Worm (Caenorhabditis elegans) whole organism, L3 larva: ENCODE data around the gene Y50E8A.12.

Experiments
- R02D3.7 ChIP-seq: fragments of 150-350 bp; optimal IDR thresholded peaks from 2 replicates; lab custom pipeline; 2014; ENCODE audit warnings: missing biosample characterization, missing genetic modification characterization
- ZK546.5 ChIP-seq: sonication (generic microtip); optimal IDR thresholded peaks from 2 replicates; lab custom pipeline; 2017; ENCODE audit warnings: missing biosample characterization, missing genetic modification characterization
- aly-2 ChIP-seq: fragments of 150-350 bp; optimal IDR thresholded peaks from 2 replicates; lab custom pipeline; 2014; ENCODE audit warnings: missing biosample characterization, missing genetic modification characterization
- ama-1 ChIP-seq: fragments of 150-350 bp; optimal IDR thresholded peaks from 2 replicates; lab custom pipeline; 2018
- ceh-16 ChIP-seq: sonication (generic microtip); optimal IDR thresholded peaks from 2 replicates; lab custom pipeline; 2017; ENCODE audit warnings: missing biosample characterization, missing genetic modification characterization
- ceh-28 ChIP-seq: fragments of 150-350 bp; optimal IDR thresholded peaks from 2 replicates; lab custom pipeline; 2014; ENCODE audit warnings: missing biosample characterization, missing genetic modification reagents, missing genetic modification characterization
- ceh-82 ChIP-seq: fragments of 150-350 bp; optimal IDR thresholded peaks from 2 replicates; lab custom pipeline; 2014; ENCODE audit warnings: missing biosample characterization, missing genetic modification characterization
- ceh-9 ChIP-seq: sonication (generic microtip); optimal IDR thresholded peaks from 2 replicates; lab custom pipeline; 2018; ENCODE audit warnings: missing biosample characterization, missing genetic modification characterization
- daf-12 ChIP-seq: fragments of 150-350 bp; optimal IDR thresholded peaks from 2 replicates; lab custom pipeline; 2014; ENCODE audit warnings: missing biosample characterization, missing genetic modification reagents, missing genetic modification characterization
- egl-27 ChIP-seq: sonication (generic microtip); optimal IDR thresholded peaks from 4 replicates; lab custom pipeline; 2017; ENCODE audit warnings: missing biosample characterization, missing genetic modification reagents, missing genetic modification characterization
- egl-5 ChIP-seq: fragments of 150-350 bp; optimal IDR thresholded peaks from 2 replicates; lab custom pipeline; 2017; ENCODE audit warnings: missing biosample characterization, missing genetic modification reagents, missing genetic modification characterization, inconsistent platforms
- elt-1 ChIP-seq: fragments of 150-350 bp; optimal IDR thresholded peaks from 2 replicates; lab custom pipeline; 2014; ENCODE audit warnings: missing biosample characterization, missing genetic modification characterization
- elt-2 ChIP-seq: sonication (generic microtip); optimal IDR thresholded peaks from 2 replicates; lab custom pipeline; 2016; ENCODE audit warnings: missing genetic modification reagents, mild to moderate bottlenecking, missing genetic modification characterization, missing compliant biosample characterization
- elt-3 ChIP-seq, 3 experiments: fragments of 150-350 bp in 1 of 3; sonication (generic microtip) in 2 of 3; optimal IDR thresholded peaks; 2 replicates in 2 of 3; 4 replicates in 1 of 3; lab custom pipeline; 2014 to 2017; ENCODE audit warnings: missing biosample characterization in 3 of 3, missing genetic modification characterization in 3 of 3
- eor-1 ChIP-seq, 2 experiments: fragments of 150-350 bp; optimal IDR thresholded peaks; 2 replicates each; lab custom pipeline; 2014 to 2018; ENCODE audit warnings: missing biosample characterization in 2 of 2, missing genetic modification characterization in 2 of 2
- fkh-10 ChIP-seq: sonication (generic microtip); optimal IDR thresholded peaks from 2 replicates; lab custom pipeline; 2017; ENCODE audit warnings: missing biosample characterization, missing genetic modification reagents, missing genetic modification characterization
- fkh-2 ChIP-seq: fragments of 150-350 bp; optimal IDR thresholded peaks from 2 replicates; lab custom pipeline; 2014; ENCODE audit warnings: missing biosample characterization, missing genetic modification reagents, missing genetic modification characterization
- fos-1 ChIP-seq: fragments of 150-350 bp; optimal IDR thresholded peaks from 2 replicates; lab custom pipeline; 2014; ENCODE audit warnings: missing biosample characterization, missing genetic modification characterization
- hmg-11 ChIP-seq: sonication (generic microtip); optimal IDR thresholded peaks from 2 replicates; lab custom pipeline; 2016; ENCODE audit warnings: missing genetic modification characterization, missing compliant biosample characterization
- jun-1 ChIP-seq: fragments of 150-350 bp; optimal IDR thresholded peaks from 2 replicates; lab custom pipeline; 2014; ENCODE audit warnings: missing biosample characterization, missing genetic modification reagents, missing genetic modification characterization
- lin-15B ChIP-seq: fragments of 150-350 bp; optimal IDR thresholded peaks from 2 replicates; lab custom pipeline; 2014; ENCODE audit warnings: missing biosample characterization, missing genetic modification characterization
- lin-39 ChIP-seq: fragments of 150-350 bp; optimal IDR thresholded peaks from 2 replicates; lab custom pipeline; 2018; ENCODE audit warnings: missing biosample characterization, missing genetic modification reagents, missing genetic modification characterization
- lsy-12 ChIP-seq: sonication (generic microtip); optimal IDR thresholded peaks from 2 replicates; lab custom pipeline; 2016; ENCODE audit warnings: mild to moderate bottlenecking, missing genetic modification characterization, missing compliant biosample characterization
- mdl-1 ChIP-seq: fragments of 150-350 bp; optimal IDR thresholded peaks from 2 replicates; lab custom pipeline; 2014; ENCODE audit warnings: missing biosample characterization, missing genetic modification characterization
- mml-1 ChIP-seq: fragments of 150-350 bp; sonication (generic microtip); optimal IDR thresholded peaks from 3 replicates; lab custom pipeline; 2014; ENCODE audit warnings: missing biosample characterization, missing genetic modification characterization
- nfya-1 ChIP-seq: sonication (generic microtip); optimal IDR thresholded peaks from 2 replicates; lab custom pipeline; 2017; ENCODE audit warnings: missing genetic modification characterization, mild to moderate bottlenecking, missing compliant biosample characterization, antibody characterized with exemption, moderate library complexity; ENCODE audit not compliant: insufficient read depth
- nhr-11 ChIP-seq: fragments of 150-350 bp; optimal IDR thresholded peaks from 2 replicates; lab custom pipeline; 2014; ENCODE audit warnings: missing biosample characterization, missing genetic modification characterization
- nhr-12 ChIP-seq: fragments of 150-350 bp; optimal IDR thresholded peaks from 2 replicates; lab custom pipeline; 2014; ENCODE audit warnings: missing biosample characterization, missing genetic modification characterization
- nhr-23 ChIP-seq: fragments of 150-350 bp; optimal IDR thresholded peaks from 2 replicates; lab custom pipeline; 2014; ENCODE audit warnings: missing biosample characterization, missing genetic modification reagents, missing genetic modification characterization
- nhr-237 ChIP-seq: fragments of 150-350 bp; optimal IDR thresholded peaks from 2 replicates; lab custom pipeline; 2014; ENCODE audit warnings: missing biosample characterization, missing genetic modification characterization
- nhr-25 ChIP-seq: sonication (generic microtip); optimal IDR thresholded peaks from 2 replicates; lab custom pipeline; 2017; ENCODE audit warnings: missing biosample characterization, missing genetic modification characterization
- nhr-28 ChIP-seq: fragments of 150-350 bp; optimal IDR thresholded peaks from 2 replicates; lab custom pipeline; 2014; ENCODE audit warnings: missing biosample characterization, missing genetic modification characterization
- nhr-43 ChIP-seq: sonication (generic microtip); optimal IDR thresholded peaks from 2 replicates; lab custom pipeline; 2016; ENCODE audit warnings: mild to moderate bottlenecking, missing genetic modification characterization, missing compliant biosample characterization; ENCODE audit not compliant: poor library complexity, severe bottlenecking
- nhr-67 ChIP-seq: fragments of 150-350 bp; optimal IDR thresholded peaks from 2 replicates; lab custom pipeline; 2014; ENCODE audit warnings: missing biosample characterization, missing genetic modification characterization
- nhr-76 ChIP-seq: fragments of 150-350 bp; sonication (generic microtip); optimal IDR thresholded peaks from 5 replicates; lab custom pipeline; 2014; ENCODE audit warnings: missing biosample characterization, missing genetic modification characterization
- nhr-77 ChIP-seq: fragments of 150-350 bp; optimal IDR thresholded peaks from 2 replicates; lab custom pipeline; 2014; ENCODE audit warnings: missing biosample characterization, missing genetic modification characterization
- pha-4 ChIP-seq: fragments of 150-350 bp; optimal IDR thresholded peaks from 2 replicates; lab custom pipeline; 2014; ENCODE audit warnings: missing biosample characterization, missing genetic modification reagents, missing genetic modification characterization
- pqm-1 ChIP-seq: fragments of 150-350 bp; optimal IDR thresholded peaks from 2 replicates; lab custom pipeline; 2017; ENCODE audit warnings: missing biosample characterization, missing genetic modification characterization, inconsistent platforms
- sea-2 ChIP-seq: fragments of 150-350 bp; sonication (generic microtip); optimal IDR thresholded peaks from 4 replicates; lab custom pipeline; 2014; ENCODE audit warnings: missing biosample characterization, missing genetic modification reagents, missing genetic modification characterization
- skn-1 ChIP-seq: fragments of 150-350 bp; optimal IDR thresholded peaks from 2 replicates; lab custom pipeline; 2014; ENCODE audit warnings: missing biosample characterization, missing genetic modification characterization
- snpc-4 ChIP-seq: fragments of 150-350 bp; optimal IDR thresholded peaks from 2 replicates; lab custom pipeline; 2014; ENCODE audit warnings: missing biosample characterization, missing genetic modification characterization
- tbx-2 ChIP-seq: sonication (generic microtip); optimal IDR thresholded peaks from 2 replicates; lab custom pipeline; 2016; ENCODE audit warnings: mild to moderate bottlenecking, missing genetic modification characterization, missing compliant biosample characterization
- unc-39 ChIP-seq: sonication (generic microtip); optimal IDR thresholded peaks from 4 replicates; lab custom pipeline; 2017; ENCODE audit warnings: missing biosample characterization, missing genetic modification characterization
- unc-62 ChIP-seq: fragments of 150-350 bp; sonication (generic microtip); optimal IDR thresholded peaks from 4 replicates; lab custom pipeline; 2014; ENCODE audit warnings: missing biosample characterization, missing genetic modification reagents, missing genetic modification characterization
- zag-1 ChIP-seq: fragments of 150-350 bp; optimal IDR thresholded peaks from 2 replicates; lab custom pipeline; 2014; ENCODE audit warnings: missing biosample characterization, missing genetic modification characterization
- ztf-11 ChIP-seq: fragments of 150-350 bp; optimal IDR thresholded peaks from 2 replicates; lab custom pipeline; 2014; ENCODE audit warnings: missing biosample characterization, missing genetic modification characterization
- ztf-4 ChIP-seq: fragments of 150-350 bp; optimal IDR thresholded peaks from 2 replicates; lab custom pipeline; 2014; ENCODE audit warnings: missing biosample characterization, missing genetic modification characterization

The Y50E8A.12 gene

ce11 chrV:14830267-14831175 is 46.5 kb upstream of the Y50E8A.12 start:
- TF ChIP-seq nhr-11 (tag; lab: Kevin White, UChicago) (no peak), egl-27 (tag; lab: Kevin White, UChicago) (no peak), nhr-43 (tag; lab: Kevin White, UChicago) (peak; percentile 5), ztf-4 (tag; lab: Kevin White, UChicago) (no peak), ZK546.5 (tag; lab: Kevin White, UChicago) (no peak), nhr-67 (tag; lab: Kevin White, UChicago) (no peak), egl-5 (no peak), lsy-12 (tag; lab: Kevin White, UChicago) (no peak), aly-2 (no peak), ceh-16 (tag; lab: Kevin White, UChicago) (no peak), ama-1 (lab: Kevin White, UChicago) (no peak), mdl-1 (tag; lab: Kevin White, UChicago) (no peak), mml-1 (tag; lab: Kevin White, UChicago) (no peak), nhr-237 (tag; lab: Kevin White, UChicago) (no peak), daf-12 (no peak), nfya-1 (no peak), jun-1 (tag; lab: Kevin White, UChicago) (peak; percentile 8), ztf-11 (no peak), elt-2 (tag; lab: Kevin White, UChicago) (peak; percentile 96), pha-4 (peak; percentile 44), fkh-10 (GFP tag; lab: Kevin White, UChicago) (no peak), elt-1 (tag; lab: Kevin White, UChicago) (no peak), R02D3.7 (no peak), nhr-25 (tag; lab: Kevin White, UChicago) (peak; percentile 48), ceh-28 (tag; lab: Kevin White, UChicago) (no peak), fkh-2 (no peak), ceh-82 (no peak), lin-39 (tag; lab: Kevin White, UChicago) (peak; percentile 17), pqm-1 (tag; lab: Kevin White, UChicago) (peak; percentile 92), hmg-11 (tag; lab: Kevin White, UChicago) (no peak), unc-62 (GFP tag; lab: Kevin White, UChicago) (no peak), nhr-23 (peak; percentile 39), fos-1 (no peak), nhr-12 (no peak), ceh-9 (no peak), tbx-2 (tag; lab: Kevin White, UChicago) (no peak), lin-15B (no peak), zag-1 (tag; lab: Kevin White, UChicago) (no peak), snpc-4 (tag; lab: Kevin White, UChicago) (peak; percentile 24), nhr-77 (no peak), skn-1 (tag; lab: Kevin White, UChicago) (no peak), elt-3 (tag; optimal IDR thresholded peaks at IDR 0.05; lab: Kevin White, UChicago) (no peak), eor-1 (tag; optimal IDR thresholded peaks at IDR 0.05; lab: Kevin White, UChicago) (no peak), unc-39 (tag; lab: Kevin White, UChicago) (no peak), nhr-28 (tag; lab: Kevin White, UChicago) (no peak), sea-2 (no peak), nhr-76 (tag; lab: Kevin White, UChicago) (no peak)
